Worm (Caenorhabditis elegans): ENCODE measurements around the gene W02H3.3.
A peak's percentile ranks its signal among the peaks of the same experiment; 100 is the strongest.

W02H3.3 gene

DNA sequence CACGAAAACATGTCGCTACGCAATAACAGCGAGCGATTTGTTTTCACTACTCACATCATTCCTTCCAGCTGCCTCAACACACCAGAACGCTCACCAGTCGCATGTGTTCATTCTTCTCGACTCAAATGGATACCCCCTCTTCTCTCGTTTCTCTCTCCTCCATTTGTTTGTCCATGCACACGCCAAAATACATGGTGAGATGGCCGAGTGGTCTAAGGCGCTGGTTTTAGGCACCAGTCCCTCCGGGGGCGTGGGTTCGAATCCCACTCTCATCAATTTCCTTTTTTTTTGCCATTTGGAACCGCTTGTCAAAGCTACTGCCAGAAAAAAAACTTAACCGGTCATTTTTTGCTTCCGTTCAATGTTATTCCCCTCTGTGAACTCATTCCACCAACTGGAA is 2.5 kb downstream of the W02H3.3 start (continued):
- TF ChIP-seq skn-1 (tag; optimal IDR thresholded peaks at IDR 0.05): no peak
- TF ChIP-seq nhr-11 (tag; optimal IDR thresholded peaks at IDR 0.05): peak; percentile 55
- TF ChIP-seq hlh-11 (tag; optimal IDR thresholded peaks at IDR 0.05): peak; percentile 78
- TF ChIP-seq unc-130 (GFP tag; optimal IDR thresholded peaks at IDR 0.05): peak; percentile 29

DNA sequence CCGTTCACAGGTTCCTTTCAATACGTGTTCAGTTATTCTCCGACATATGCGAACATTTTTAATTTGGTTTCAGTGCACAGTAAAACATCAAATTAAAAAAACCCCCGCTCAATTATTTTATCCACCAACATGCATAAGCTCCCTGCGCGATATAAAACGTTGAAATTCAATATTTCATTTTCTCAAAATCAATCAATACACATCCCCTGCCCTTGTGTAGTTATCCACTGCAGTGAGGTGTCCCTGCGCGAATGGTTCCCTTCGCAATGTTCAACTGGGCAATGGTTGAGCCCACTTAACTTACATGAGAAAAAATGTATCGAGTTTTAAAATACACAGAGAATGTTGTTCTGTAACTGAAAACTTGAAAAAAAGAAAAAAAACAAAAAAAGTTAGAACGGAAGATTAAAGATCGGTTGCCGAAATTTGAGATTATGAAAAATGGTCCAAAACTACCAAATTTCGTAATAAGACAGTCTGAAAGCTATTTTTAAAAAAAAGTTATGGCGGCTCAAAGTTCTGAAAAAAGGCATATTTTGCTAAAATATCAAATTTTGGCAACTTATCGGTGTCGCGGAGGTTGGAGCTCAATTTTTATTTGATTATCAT is 3.9 kb downstream of the W02H3.3 start:
- peak; percentile 100 for TF ChIP-seq ztf-11 (tag; optimal IDR thresholded peaks at IDR 0.05)
- TF ChIP-seq nhr-48 (tag; optimal IDR thresholded peaks at IDR 0.05): peak; percentile 98
- TF ChIP-seq rbr-2 (tag; optimal IDR thresholded peaks at IDR 0.05): peak; percentile 100
- peak; percentile 99 for TF ChIP-seq madf-9 (GFP tag; conservative IDR thresholded peaks at IDR 0.05)
- peak; percentile 94 for TF ChIP-seq lir-3 (tag; optimal IDR thresholded peaks at IDR 0.05)
- peak; percentile 99 for TF ChIP-seq lin-13 (GFP tag; optimal IDR thresholded peaks at IDR 0.05)
- TF ChIP-seq php-3 (GFP tag; IDR thresholded peaks at IDR 0.05): peak; percentile 99
- TF ChIP-seq dmd-8 (GFP tag; IDR thresholded peaks at IDR 0.05): peak; percentile 90
- TF ChIP-seq nhr-25 (tag; optimal IDR thresholded peaks at IDR 0.05; ENCODE audit: borderline replicate concordance, insufficient read depth): peak; percentile 98
- TF ChIP-seq lsy-2 (tag; optimal IDR thresholded peaks at IDR 0.05): peak; percentile 98
- TF ChIP-seq ama-1 (optimal IDR thresholded peaks at IDR 0.05): no peak
- TF ChIP-seq F26F4.8 (GFP tag; conservative IDR thresholded peaks at IDR 0.05): no peak
- peak; percentile 93 for TF ChIP-seq ceh-32 (tag; optimal IDR thresholded peaks at IDR 0.05; ENCODE audit: poor library complexity)
- TF ChIP-seq Y75B8A.6 (GFP tag; IDR thresholded peaks at IDR 0.05): peak; percentile 94
- peak; percentile 95 for TF ChIP-seq ceh-44 (GFP tag; IDR thresholded peaks at IDR 0.05)
- peak; percentile 94 for TF ChIP-seq unc-39 (tag; optimal IDR thresholded peaks at IDR 0.05)
- peak; percentile 95 for TF ChIP-seq ztf-7 (tag; optimal IDR thresholded peaks at IDR 0.05)
- peak; percentile 48; the same call in 1 of the 2 replicates for TF ChIP-seq zip-11 (GFP tag; IDR thresholded peaks at IDR 0.05)
- peak; percentile 82 for TF ChIP-seq pqm-1 (tag; optimal IDR thresholded peaks at IDR 0.05)
- peak; percentile 99 for TF ChIP-seq spr-3 (GFP tag; optimal IDR thresholded peaks at IDR 0.05)
- peak; percentile 100 for TF ChIP-seq lin-39 (tag; optimal IDR thresholded peaks at IDR 0.05)
- TF ChIP-seq fos-1 (tag; optimal IDR thresholded peaks at IDR 0.05): peak; percentile 100
- TF ChIP-seq snpc-1.2 (GFP tag; IDR thresholded peaks at IDR 0.05): peak; percentile 80
- TF ChIP-seq ZK546.5 (tag; optimal IDR thresholded peaks at IDR 0.05): peak; percentile 67 to 83
- TF ChIP-seq egl-43 (GFP tag; IDR thresholded peaks at IDR 0.05): peak; percentile 100
- peak; percentile 98 for TF ChIP-seq F10B5.3 (tag; optimal IDR thresholded peaks at IDR 0.05)
- peak; percentile 95 for TF ChIP-seq gei-8 (GFP tag; optimal IDR thresholded peaks at IDR 0.05)
- TF ChIP-seq mxl-3 (GFP tag; optimal IDR thresholded peaks at IDR 0.05): peak; percentile 98
- peak; percentile 99 for TF ChIP-seq ceh-20 (GFP tag; IDR thresholded peaks at IDR 0.05)
- TF ChIP-seq zag-1 (tag; optimal IDR thresholded peaks at IDR 0.05): peak; percentile 100
- peak; percentile 90 for TF ChIP-seq sdz-12 (GFP tag; optimal IDR thresholded peaks at IDR 0.05)
- peak; percentile 94 for TF ChIP-seq T20F7.1 (GFP tag; optimal IDR thresholded peaks at IDR 0.05)
- TF ChIP-seq hlh-30 (tag; optimal IDR thresholded peaks at IDR 0.05; ENCODE audit: insufficient read depth): peak; percentile 96
- peak; percentile 94 for TF ChIP-seq D1046.2 (GFP tag; IDR thresholded peaks at IDR 0.05)
- peak; percentile 99 for TF ChIP-seq duxl-1 (tag; optimal IDR thresholded peaks at IDR 0.05; ENCODE audit: poor library complexity)
- TF ChIP-seq unc-130 (GFP tag; optimal IDR thresholded peaks at IDR 0.05): peak; percentile 68
- TF ChIP-seq hif-1 (tag; optimal IDR thresholded peaks at IDR 0.05): peak; percentile 87 to 91
- peak; percentile 98 for TF ChIP-seq zfp-3 (GFP tag; conservative IDR thresholded peaks at IDR 0.05)
- peak; percentile 91 for TF ChIP-seq mxl-2 (GFP tag; conservative IDR thresholded peaks at IDR 0.05)
- TF ChIP-seq dmd-6 (GFP tag; IDR thresholded peaks at IDR 0.05): peak; percentile 99
- peak; percentile 99 for TF ChIP-seq zip-2 (tag; optimal IDR thresholded peaks at IDR 0.05)
- peak; percentile 99 for TF ChIP-seq spr-1 (tag; optimal IDR thresholded peaks at IDR 0.05)
- peak; percentile 93 for TF ChIP-seq skn-1 (tag; optimal IDR thresholded peaks at IDR 0.05)
- TF ChIP-seq aly-2 (tag; optimal IDR thresholded peaks at IDR 0.05): peak; percentile 73
- TF ChIP-seq mdt-29 (GFP tag; IDR thresholded peaks at IDR 0.05): peak; percentile 97
- peak; percentile 91 for TF ChIP-seq nhr-41 (GFP tag; IDR thresholded peaks at IDR 0.05)

Data from whole organism, L4 larva.